Worm (Caenorhabditis elegans): Measurements from ENCODE around the gene F46F3.3.

F46F3.3 gene

DNA sequence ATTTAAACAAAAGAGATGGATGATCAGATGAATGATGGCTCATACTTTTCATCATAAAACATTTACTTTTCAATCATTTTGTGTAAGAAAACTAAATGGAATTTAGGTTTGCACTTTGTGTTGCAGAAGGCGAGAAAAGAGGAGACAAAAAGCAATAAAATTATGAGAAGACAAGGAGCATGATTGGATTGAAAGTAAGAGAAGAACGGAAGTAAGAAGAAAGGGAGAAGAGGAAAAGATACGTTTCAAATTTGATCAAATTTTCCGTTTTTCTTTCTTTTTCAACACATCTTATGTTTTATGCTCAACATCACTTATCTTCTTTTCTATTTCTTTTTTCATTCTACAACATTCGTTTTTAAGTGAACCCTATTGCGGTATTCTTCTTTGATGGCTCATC lies 37.4 kb downstream of the F46F3.3 start:
- TF ChIP-seq hlh-17 (GFP tag; optimal IDR thresholded peaks at IDR 0.05; ENCODE audit: borderline replicate concordance): no peak
- TF ChIP-seq lin-14 (GFP tag; optimal IDR thresholded peaks at IDR 0.05): peak; percentile 1
- no peak for TF ChIP-seq C34B4.2 (tag; optimal IDR thresholded peaks at IDR 0.05)
- no peak for TF ChIP-seq mdl-1 (tag; optimal IDR thresholded peaks at IDR 0.05)
- TF ChIP-seq fkh-10 (GFP tag; optimal IDR thresholded peaks at IDR 0.05): peak; percentile 84
- TF ChIP-seq vab-15 (tag; optimal IDR thresholded peaks at IDR 0.05): no peak
- no peak for TF ChIP-seq ceh-90 (tag; optimal IDR thresholded peaks at IDR 0.05)

ce11 chrV:11705399-11705798 lies 38.1 kb downstream of the F46F3.3 start, which contains the start of gene ceh-32:
Gene ceh-32, minus strand, starts transcription at chrV:11705400.
- TF ChIP-seq lin-14 (GFP tag; optimal IDR thresholded peaks at IDR 0.05) (peak; percentile 23), mep-1 (tag; optimal IDR thresholded peaks at IDR 0.05) (no peak)

DNA sequence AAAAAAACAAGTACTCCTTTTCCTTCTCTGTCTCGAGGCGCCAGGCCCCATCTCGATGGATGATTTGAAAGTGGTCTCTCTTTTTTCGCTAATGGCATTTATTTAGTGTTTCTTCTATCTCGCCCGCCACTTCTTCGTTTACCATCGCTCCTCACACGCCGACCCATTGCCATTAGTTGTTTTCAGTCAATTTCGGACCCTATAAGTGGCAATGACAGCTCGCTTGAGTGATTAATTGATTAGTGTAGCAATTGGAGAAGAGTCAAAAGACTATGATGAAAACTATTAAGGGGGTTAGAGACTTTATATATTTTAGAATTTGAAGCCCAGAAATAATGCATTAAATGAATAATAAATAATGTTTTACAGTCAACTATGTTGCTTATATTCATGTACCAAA lies 39.1 kb downstream of the F46F3.3 start:
- TF ChIP-seq unc-86 (tag; optimal IDR thresholded peaks at IDR 0.05) (no peak), C16A3.4 (tag; optimal IDR thresholded peaks at IDR 0.05) (no peak), nhr-12 (tag; optimal IDR thresholded peaks at IDR 0.05) (no peak), egl-27 (tag; optimal IDR thresholded peaks at IDR 0.05) (no peak), lir-3 (tag; optimal IDR thresholded peaks at IDR 0.05; ENCODE audit: poor library complexity) (no peak), ceh-8 (GFP tag; optimal IDR thresholded peaks at IDR 0.05) (peak; percentile 95), irx-1 (tag; optimal IDR thresholded peaks at IDR 0.05) (no peak), hlh-17 (GFP tag; optimal IDR thresholded peaks at IDR 0.05; ENCODE audit: borderline replicate concordance) (no peak), jun-1 (tag; optimal IDR thresholded peaks at IDR 0.05) (no peak), nhr-77 (tag; optimal IDR thresholded peaks at IDR 0.05) (no peak), hpl-2 (GFP tag; optimal IDR thresholded peaks at IDR 0.05) (no peak), lin-14 (GFP tag; optimal IDR thresholded peaks at IDR 0.05) (peak; percentile 39), fos-1 (tag; optimal IDR thresholded peaks at IDR 0.05) (no peak), lin-39 (tag; optimal IDR thresholded peaks at IDR 0.05) (no peak), snpc-4 (tag; optimal IDR thresholded peaks at IDR 0.05) (no peak), tlp-1 (tag; optimal IDR thresholded peaks at IDR 0.05) (no peak), nhr-20 (tag; optimal IDR thresholded peaks at IDR 0.05) (no peak)

DNA sequence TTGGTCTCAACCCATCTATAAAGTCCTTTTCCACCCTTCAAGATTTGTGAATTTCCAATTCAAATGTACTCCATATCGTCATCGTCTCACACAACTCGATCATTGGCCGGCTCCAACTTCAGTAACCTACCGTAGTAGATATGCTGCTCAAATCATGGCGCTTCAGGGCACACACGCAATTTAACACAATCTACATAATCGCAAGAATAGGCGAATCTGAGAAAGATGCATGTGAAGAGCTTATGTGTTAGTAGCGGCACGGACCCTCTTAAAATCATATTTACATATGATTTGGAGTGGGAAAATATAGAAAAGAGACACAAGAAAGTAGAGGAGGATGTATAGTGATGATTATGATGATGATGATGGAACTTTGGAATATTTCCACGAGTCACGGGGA lies 44.5 kb downstream of the F46F3.3 start:
- TF ChIP-seq lin-14 (GFP tag; optimal IDR thresholded peaks at IDR 0.05) (peak; percentile 44), fkh-10 (GFP tag; optimal IDR thresholded peaks at IDR 0.05) (peak; percentile 69), mef-2 (tag; optimal IDR thresholded peaks at IDR 0.05) (no peak), ceh-90 (tag; optimal IDR thresholded peaks at IDR 0.05) (no peak)

ce11 chrV:11715797-11716196 lies 48.5 kb downstream of the F46F3.3 start, which contains the start of gene tre-3:
Gene tre-3, minus strand, starts transcription at chrV:11715903.
- TF ChIP-seq efl-1 (optimal IDR thresholded peaks at IDR 0.05) (no peak), efl-1 (GFP tag; optimal IDR thresholded peaks at IDR 0.05 in 1 of 2) (peak in 1 of 2 experiments; percentile 51), fos-1 (tag; optimal IDR thresholded peaks at IDR 0.05) (no peak), ets-5 (GFP tag; IDR thresholded peaks at IDR 0.05) (no peak), ceh-90 (tag; optimal IDR thresholded peaks at IDR 0.05) (no peak), nhr-12 (tag; optimal IDR thresholded peaks at IDR 0.05) (no peak), elt-2 (tag; optimal IDR thresholded peaks at IDR 0.05) (peak; percentile 29)

DNA sequence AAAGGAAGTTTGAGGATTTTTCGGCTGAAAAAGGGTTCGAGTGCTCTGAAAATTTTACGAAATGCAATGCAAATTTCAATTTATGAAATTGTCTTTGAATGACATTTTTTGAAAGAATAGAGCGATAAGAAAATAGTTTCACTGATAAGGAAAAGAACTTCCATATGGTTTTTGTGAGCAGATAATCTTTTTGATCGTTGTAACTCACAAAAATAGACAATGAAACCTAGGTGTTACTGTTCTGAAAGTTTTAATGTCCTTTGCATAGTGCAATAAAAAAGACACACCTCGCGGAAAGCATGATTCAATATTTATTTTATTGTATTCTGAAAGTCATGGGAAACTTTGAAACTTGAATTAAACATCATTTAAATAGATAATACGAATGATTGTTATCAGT lies 49.7 kb downstream of the F46F3.3 start:
- TF ChIP-seq elt-2 (tag; optimal IDR thresholded peaks at IDR 0.05) (peak; percentile 53), pag-3 (tag; optimal IDR thresholded peaks at IDR 0.05; ENCODE audit: borderline replicate concordance, insufficient read depth) (no peak), unc-130 (tag; optimal IDR thresholded peaks at IDR 0.05) (no peak)
